Fruit fly (Drosophila melanogaster): ENCODE data around the gene CG7194.
A peak's percentile ranks its signal among the peaks of the same experiment; 100 is the strongest.

Gene CG7194

DNA sequence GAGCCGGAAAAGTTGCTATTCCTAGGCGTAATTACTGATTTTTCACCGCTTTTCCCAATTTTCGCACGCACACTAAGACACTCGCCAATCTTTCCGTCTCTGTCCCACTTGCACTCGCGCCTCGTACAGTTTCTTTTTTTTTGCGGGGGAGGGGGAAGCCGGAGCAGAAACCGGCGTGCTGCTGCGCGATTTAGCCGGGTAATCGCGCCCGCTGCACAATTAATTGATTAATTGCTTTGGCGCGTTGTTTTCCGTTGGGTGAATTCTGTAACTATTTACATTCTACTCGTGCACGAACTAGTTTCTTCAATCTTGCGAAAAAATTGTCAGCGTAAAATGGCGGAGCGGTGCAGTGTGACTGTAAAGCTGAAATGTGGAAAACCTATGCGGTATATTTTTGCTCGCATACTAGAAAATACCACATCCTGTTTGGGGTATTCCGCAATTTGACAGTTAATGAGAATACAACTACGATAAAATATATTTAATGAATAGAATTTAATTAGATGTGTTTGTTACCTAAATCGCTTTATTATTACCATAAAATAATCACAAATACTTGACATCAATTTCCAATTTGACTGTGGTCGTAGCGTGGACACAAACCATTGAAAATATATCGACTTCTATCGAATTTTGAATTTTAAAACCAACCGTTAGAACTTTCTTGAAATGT lies 11.4 kb upstream of the CG7194 start, which contains the start of gene Cpsf6 (continued):
- TF ChIP-seq CG1603 (tag; optimal IDR thresholded peaks at IDR 0.05) (peak; percentile 87), tgo (GFP tag; IDR thresholded peaks at IDR 0.05) (peak; percentile 61; the same call in 2 of the 3 replicates), CG9609 (GFP tag; optimal IDR thresholded peaks at IDR 0.05) (peak; percentile 31), CG7839 (tag; optimal IDR thresholded peaks at IDR 0.05) (peak; percentile 67), CG10543 (GFP tag; optimal IDR thresholded peaks at IDR 0.05) (peak; percentile 28), inv (GFP tag; IDR thresholded peaks at IDR 0.05; ENCODE audit: partially characterized antibody) (no peak; the same call in 1 of the 2 replicates), wek (GFP tag; optimal IDR thresholded peaks at IDR 0.05) (peak; percentile 99), CG2678 (tag; optimal IDR thresholded peaks at IDR 0.05) (peak; percentile 68), ems (GFP tag; optimal IDR thresholded peaks at IDR 0.05) (peak; percentile 35), sens (GFP tag) (peak; percentile 86), psq (GFP tag; optimal IDR thresholded peaks at IDR 0.05) (peak; percentile 17), zfh2 (GFP tag; optimal IDR thresholded peaks at IDR 0.05) (peak; percentile 33), nerfin-2 (GFP tag; IDR thresholded peaks at IDR 0.05; ENCODE audit: partially characterized antibody) (0 out of 2 replicates have a peak, but pooled peaks have one; percentile 18), dimm (GFP tag; IDR thresholded peaks at IDR 0.05) (no peak), tup (GFP tag; optimal IDR thresholded peaks at IDR 0.05) (no peak), p53 (GFP tag; optimal IDR thresholded peaks at IDR 0.05) (no peak), HLH4C (GFP tag; IDR thresholded peaks at IDR 0.05; ENCODE audit: partially characterized antibody) (no peak), gce (GFP tag; IDR thresholded peaks at IDR 0.05) (0 out of 3 replicates have a peak, but pooled peaks have one; percentile 19), NC2α (GFP tag; optimal IDR thresholded peaks at IDR 0.05) (no peak), Usf (GFP tag; optimal IDR thresholded peaks at IDR 0.05) (peak; percentile 8), CG11456 (GFP tag; IDR thresholded peaks at IDR 0.05) (peak; percentile 60; the same call in 2 of the 3 replicates), so (GFP tag; IDR thresholded peaks at IDR 0.05) (no peak), CG15479 (GFP tag; optimal IDR thresholded peaks at IDR 0.05) (peak; percentile 13), CG14710 (tag; optimal IDR thresholded peaks at IDR 0.05) (peak; percentile 87), Ssrp (tag; optimal IDR thresholded peaks at IDR 0.05) (peak; percentile 56), Scr (GFP tag; IDR thresholded peaks at IDR 0.05; ENCODE audit: partially characterized antibody) (no peak; the same call in 1 of the 2 replicates), D19B (GFP tag; optimal IDR thresholded peaks at IDR 0.05) (peak; percentile 49), CG17802 (tag; optimal IDR thresholded peaks at IDR 0.05) (peak; percentile 29), ci (GFP tag; IDR thresholded peaks at IDR 0.05) (peak; percentile 82), CG6791 (GFP tag; IDR thresholded peaks at IDR 0.05; ENCODE audit: partially characterized antibody) (no peak), cas (GFP tag; IDR thresholded peaks at IDR 0.05) (peak; percentile 54; the same call in 1 of the 2 replicates), br (optimal IDR thresholded peaks at IDR 0.05) (no peak), pb (GFP tag; optimal IDR thresholded peaks at IDR 0.05) (no peak), phol (tag; optimal IDR thresholded peaks at IDR 0.05) (peak; percentile 98), dm (GFP tag; optimal IDR thresholded peaks at IDR 0.05) (peak; percentile 49), CG10654 (GFP tag; optimal IDR thresholded peaks at IDR 0.05) (peak; percentile 36), CG3281 (GFP tag; optimal IDR thresholded peaks at IDR 0.05) (peak; percentile 19), Nf-YB (GFP tag; optimal IDR thresholded peaks at IDR 0.05) (peak; percentile 11), Tbp (GFP tag; optimal IDR thresholded peaks at IDR 0.05) (peak; percentile 27), CG4617 (GFP tag; optimal IDR thresholded peaks at IDR 0.05; ENCODE audit: borderline replicate concordance) (peak; percentile 54), exex (tag; optimal IDR thresholded peaks at IDR 0.05) (peak; percentile 2), sd (tag; optimal IDR thresholded peaks at IDR 0.05) (no peak), Ptx1 (GFP tag; IDR thresholded peaks at IDR 0.05) (peak; percentile 54), CG7271 (tag; optimal IDR thresholded peaks at IDR 0.05) (peak; percentile 42), lbe (GFP tag; optimal IDR thresholded peaks at IDR 0.05) (peak; percentile 67), lilli (GFP tag; optimal IDR thresholded peaks at IDR 0.05) (peak; percentile 67), sens-2 (GFP tag; IDR thresholded peaks at IDR 0.05) (peak; percentile 68), bsh (GFP tag; optimal IDR thresholded peaks at IDR 0.05) (peak in 1 of 2 experiments; percentile 74), Nf-YC (tag; optimal IDR thresholded peaks at IDR 0.05) (peak; percentile 66)

All from whole organism, embryonic.